Fruit fly (Drosophila melanogaster) whole organism, embryonic: ENCODE data around the gene CG9782.

Experiments used
- Abd-B ChIP-seq: fragments of 200-800 bp; sonication (Bioruptor generic); optimal IDR thresholded peaks from 2 replicates; lab custom pipeline; 2018; ENCODE audit warnings: missing biosample characterization, mild to moderate bottlenecking, missing genetic modification characterization, moderate library complexity
- Ada2b ChIP-seq: fragments of 200-800 bp; sonication (Bioruptor generic); IDR thresholded peaks from 2 replicates; pipeline ENCODE4 v1.3.6; 2022; ENCODE audit warnings: missing biosample characterization, missing genetic modification characterization
- B-H1 ChIP-seq: fragments of 200-800 bp; sonication (Bioruptor generic); IDR thresholded peaks from 3 replicates; pipeline ENCODE4 v1.3.6; 2022; ENCODE audit warnings: missing biosample characterization, missing genetic modification characterization
- CG11085 ChIP-seq: fragments of 200-800 bp; sonication (Bioruptor generic); IDR thresholded peaks from 2 replicates; pipeline ENCODE4 v1.3.6; 2022; ENCODE audit warnings: missing biosample characterization, missing genetic modification characterization
- CG12104 ChIP-seq: fragments of 200-800 bp; sonication (Bioruptor generic); optimal IDR thresholded peaks from 3 replicates; lab custom pipeline; 2016; ENCODE audit warnings: missing biosample characterization, missing genetic modification characterization
- CG13424 ChIP-seq: fragments of 200-800 bp; sonication (Bioruptor generic); optimal IDR thresholded peaks from 2 replicates; lab custom pipeline; 2019; ENCODE audit warnings: missing biosample characterization, mild to moderate bottlenecking, missing genetic modification characterization, moderate library complexity
- CG15011 ChIP-seq: fragments of 200-800 bp; sonication (Bioruptor generic); optimal IDR thresholded peaks from 3 replicates; lab custom pipeline; 2018; ENCODE audit warnings: missing biosample characterization, mild to moderate bottlenecking, missing genetic modification characterization
- CG15269 ChIP-seq: fragments of 200-800 bp; sonication (Bioruptor generic); optimal IDR thresholded peaks from 2 replicates; lab custom pipeline; 2018; ENCODE audit warnings: missing biosample characterization, mild to moderate bottlenecking, missing genetic modification characterization, moderate library complexity
- CG17361 ChIP-seq: fragments of 200-800 bp; sonication (Bioruptor generic); IDR thresholded peaks from 3 replicates; pipeline ENCODE4 v1.3.6; 2022; ENCODE audit warnings: missing biosample characterization, missing genetic modification characterization
- CG17385 ChIP-seq: fragments of 200-800 bp; sonication (Bioruptor generic); optimal IDR thresholded peaks from 3 replicates; lab custom pipeline; 2018; ENCODE audit warnings: missing biosample characterization, mild to moderate bottlenecking, missing genetic modification characterization
- CG18262 ChIP-seq: fragments of 200-800 bp; optimal IDR thresholded peaks from 3 replicates; lab custom pipeline; 2019; ENCODE audit warnings: missing biosample characterization, mild to moderate bottlenecking, missing genetic modification characterization, moderate library complexity
- CG30403 ChIP-seq: fragments of 200-800 bp; sonication (Bioruptor generic); optimal IDR thresholded peaks from 3 replicates; lab custom pipeline; 2016; ENCODE audit warnings: missing biosample characterization, missing genetic modification characterization
- CG31441 ChIP-seq: fragments of 200-800 bp; sonication (Bioruptor generic); IDR thresholded peaks from 2 replicates; pipeline ENCODE4 v1.3.6; 2022; ENCODE audit warnings: missing biosample characterization, missing genetic modification characterization
- CG4424 ChIP-seq: fragments of 200-800 bp; sonication (Bioruptor generic); optimal IDR thresholded peaks from 3 replicates; lab custom pipeline; 2016; ENCODE audit warnings: missing biosample characterization, missing genetic modification characterization
- CG5180 ChIP-seq: fragments of 200-800 bp; sonication (Bioruptor generic); optimal IDR thresholded peaks from 3 replicates; lab custom pipeline; 2017; ENCODE audit warnings: missing biosample characterization, missing genetic modification characterization, mild to moderate bottlenecking, moderate library complexity, missing genetic modification reagents
- CG6689 ChIP-seq: fragments of 200-800 bp; sonication (Bioruptor generic); IDR thresholded peaks from 2 replicates; pipeline ENCODE4 v1.3.6; 2022; ENCODE audit warnings: missing biosample characterization, missing genetic modification characterization
- CG6854 ChIP-seq: fragments of 200-800 bp; sonication (Bioruptor generic); optimal IDR thresholded peaks from 3 replicates; lab custom pipeline; 2017; ENCODE audit warnings: missing biosample characterization, mild to moderate bottlenecking, missing genetic modification characterization
- CG7556 ChIP-seq: fragments of 200-800 bp; sonication (Bioruptor generic); optimal IDR thresholded peaks from 2 replicates; lab custom pipeline; 2017; ENCODE audit warnings: missing biosample characterization, mild to moderate bottlenecking, missing genetic modification characterization
- CG9437 ChIP-seq: fragments of 200-800 bp; sonication (Bioruptor generic); optimal IDR thresholded peaks from 2 replicates; lab custom pipeline; 2018; ENCODE audit warnings: missing biosample characterization, mild to moderate bottlenecking, missing genetic modification characterization
- CG9727 ChIP-seq: fragments of 200-800 bp; sonication (Bioruptor generic); optimal IDR thresholded peaks from 3 replicates; lab custom pipeline; 2017; ENCODE audit warnings: missing biosample characterization, mild to moderate bottlenecking, missing genetic modification characterization
- Dek ChIP-seq: fragments of 200-800 bp; sonication (Bioruptor generic); optimal IDR thresholded peaks from 3 replicates; lab custom pipeline; 2019; ENCODE audit warnings: missing biosample characterization, mild to moderate bottlenecking, missing genetic modification characterization, moderate library complexity
- Fer1 ChIP-seq: fragments of 200-800 bp; sonication (Bioruptor generic); optimal IDR thresholded peaks from 2 replicates; lab custom pipeline; 2017; ENCODE audit warnings: missing biosample characterization, mild to moderate bottlenecking, missing genetic modification characterization
- Hey ChIP-seq: fragments of 200-800 bp; sonication (Bioruptor generic); optimal IDR thresholded peaks from 3 replicates; lab custom pipeline; 2018; ENCODE audit warnings: missing biosample characterization, mild to moderate bottlenecking, missing genetic modification characterization
- Hr78 ChIP-seq, 2 experiments: fragments of 200-800 bp in 1 of 2; fragments of >200 bp in 1 of 2; sonication (Bioruptor generic) in 1 of 2; optimal IDR thresholded peaks; 2 replicates each; lab custom pipeline; 2017 to 2019; ENCODE audit warnings: missing biosample characterization in 2 of 2, missing genetic modification characterization in 2 of 2, mild to moderate bottlenecking in 1 of 2, moderate library complexity in 1 of 2
- Med ChIP-seq: fragments of 200-800 bp; sonication (Bioruptor generic); peaks from one replicate; lab custom pipeline; 2016; ENCODE audit warnings: missing biosample characterization, missing genetic modification characterization, mild to moderate bottlenecking, inconsistent platforms, moderate library complexity
- Meics ChIP-seq: fragments of 200-800 bp; sonication (Bioruptor generic); optimal IDR thresholded peaks from 2 replicates; lab custom pipeline; 2017; ENCODE audit warnings: missing biosample characterization, mild to moderate bottlenecking, missing genetic modification characterization
- Nf-YC ChIP-seq: fragments of 200-800 bp; optimal IDR thresholded peaks from 3 replicates; lab custom pipeline; 2019; ENCODE audit warnings: missing biosample characterization, mild to moderate bottlenecking, missing genetic modification characterization, moderate library complexity
- NfI ChIP-seq: fragments of 200-800 bp; sonication (Bioruptor generic); optimal IDR thresholded peaks from 3 replicates; lab custom pipeline; 2018; ENCODE audit warnings: missing biosample characterization, mild to moderate bottlenecking, missing genetic modification characterization, moderate library complexity
- Ravus ChIP-seq: fragments of 200-800 bp; sonication (Bioruptor generic); IDR thresholded peaks from 2 replicates; pipeline ENCODE4 v1.3.6; 2022; ENCODE audit warnings: missing biosample characterization, missing genetic modification characterization
- Rfx ChIP-seq: fragments of 200-800 bp; sonication (Bioruptor generic); IDR thresholded peaks from 2 replicates; pipeline ENCODE4 v1.3.6; 2022; ENCODE audit warnings: missing biosample characterization, missing genetic modification characterization
- Ssrp ChIP-seq: fragments of 200-800 bp; sonication (Bioruptor generic); optimal IDR thresholded peaks from 2 replicates; lab custom pipeline; 2018; ENCODE audit warnings: missing biosample characterization, mild to moderate bottlenecking, missing genetic modification characterization, moderate library complexity
- Tbp ChIP-seq: fragments of >200 bp; optimal IDR thresholded peaks from 2 replicates; lab custom pipeline; 2018; ENCODE audit warnings: missing biosample characterization, missing genetic modification characterization
- Vsx1 ChIP-seq: fragments of 200-800 bp; sonication (Bioruptor generic); optimal IDR thresholded peaks from 2 replicates; lab custom pipeline; 2017; ENCODE audit warnings: missing biosample characterization, mild to moderate bottlenecking, missing genetic modification characterization, missing genetic modification reagents
- Xrp1 ChIP-seq: fragments of 200-800 bp; sonication (Bioruptor generic); IDR thresholded peaks from 2 replicates; pipeline ENCODE4 v1.3.6; 2022; ENCODE audit warnings: missing biosample characterization, missing genetic modification characterization
- eve ChIP-seq, 2 experiments: fragments of >200 bp; optimal IDR thresholded peaks; 2 replicates each; lab custom pipeline; 2017; ENCODE audit warnings: missing biosample characterization in 2 of 2, missing genetic modification characterization in 2 of 2
- grau ChIP-seq: fragments of 200-800 bp; optimal IDR thresholded peaks from 3 replicates; lab custom pipeline; 2019; ENCODE audit warnings: missing biosample characterization, mild to moderate bottlenecking, missing genetic modification characterization, moderate library complexity
- insv ChIP-seq, 2 experiments: fragments of 200-800 bp; sonication (Bioruptor generic); optimal IDR thresholded peaks; 3 replicates each; lab custom pipeline; 2016 to 2018; ENCODE audit warnings: missing biosample characterization in 2 of 2, missing genetic modification characterization in 2 of 2
- knrl ChIP-seq: fragments of 200-800 bp; sonication (Bioruptor generic); IDR thresholded peaks from 3 replicates; pipeline ENCODE4 v1.3.6; 2022; ENCODE audit warnings: missing biosample characterization, missing genetic modification characterization; ENCODE audit not compliant: partially characterized antibody
- nau ChIP-seq: fragments of 200-800 bp; sonication (Bioruptor generic); optimal IDR thresholded peaks from 3 replicates; lab custom pipeline; 2017; ENCODE audit warnings: missing biosample characterization, mild to moderate bottlenecking, missing genetic modification characterization, missing genetic modification reagents
- org-1 ChIP-seq: fragments of 200-800 bp; sonication (Bioruptor generic); optimal IDR thresholded peaks from 2 replicates; lab custom pipeline; 2017; ENCODE audit warnings: missing biosample characterization, missing genetic modification characterization
- repo ChIP-seq: fragments of 200-800 bp; sonication (Bioruptor generic); optimal IDR thresholded peaks from 2 replicates; lab custom pipeline; 2016; ENCODE audit warnings: missing biosample characterization, missing genetic modification characterization
- row ChIP-seq: fragments of 200-800 bp; sonication (Bioruptor generic); IDR thresholded peaks from 3 replicates; pipeline ENCODE4 v1.3.6; 2022; ENCODE audit warnings: missing biosample characterization, missing genetic modification characterization
- ssp ChIP-seq: fragments of 200-800 bp; sonication (Bioruptor generic); IDR thresholded peaks from 2 replicates; pipeline ENCODE4 v1.3.6; 2022; ENCODE audit warnings: missing biosample characterization, missing genetic modification characterization
- tap ChIP-seq: fragments of 200-800 bp; optimal IDR thresholded peaks from 3 replicates; lab custom pipeline; 2019; ENCODE audit warnings: missing biosample characterization, mild to moderate bottlenecking, missing genetic modification characterization, moderate library complexity
- tin ChIP-seq: fragments of 200-800 bp; sonication (Bioruptor generic); optimal IDR thresholded peaks from 3 replicates; lab custom pipeline; 2016; ENCODE audit warnings: missing biosample characterization, missing genetic modification characterization
- tio ChIP-seq: fragments of 200-800 bp; sonication (Bioruptor generic); optimal IDR thresholded peaks from 2 replicates; lab custom pipeline; 2017; ENCODE audit warnings: missing biosample characterization, missing genetic modification characterization, inconsistent platforms
- trh ChIP-seq: fragments of 200-800 bp; sonication (Bioruptor generic); optimal IDR thresholded peaks from 2 replicates; lab custom pipeline; 2016; ENCODE audit warnings: missing biosample characterization, missing genetic modification characterization
- unpg ChIP-seq: fragments of 200-800 bp; sonication (Bioruptor generic); optimal IDR thresholded peaks from 3 replicates; lab custom pipeline; 2018; ENCODE audit warnings: missing biosample characterization, mild to moderate bottlenecking, missing genetic modification characterization, moderate library complexity
- vnd ChIP-seq: fragments of 200-800 bp; sonication (Bioruptor generic); IDR thresholded peaks from 3 replicates; pipeline ENCODE4 v1.3.6; 2022; ENCODE audit warnings: missing biosample characterization, missing genetic modification characterization; ENCODE audit not compliant: partially characterized antibody
- vvl ChIP-seq: fragments of 200-800 bp; sonication (Bioruptor generic); IDR thresholded peaks from 2 replicates; pipeline ENCODE4 v1.3.6; 2022; ENCODE audit warnings: missing biosample characterization, missing genetic modification characterization

The CG9782 gene

DNA sequence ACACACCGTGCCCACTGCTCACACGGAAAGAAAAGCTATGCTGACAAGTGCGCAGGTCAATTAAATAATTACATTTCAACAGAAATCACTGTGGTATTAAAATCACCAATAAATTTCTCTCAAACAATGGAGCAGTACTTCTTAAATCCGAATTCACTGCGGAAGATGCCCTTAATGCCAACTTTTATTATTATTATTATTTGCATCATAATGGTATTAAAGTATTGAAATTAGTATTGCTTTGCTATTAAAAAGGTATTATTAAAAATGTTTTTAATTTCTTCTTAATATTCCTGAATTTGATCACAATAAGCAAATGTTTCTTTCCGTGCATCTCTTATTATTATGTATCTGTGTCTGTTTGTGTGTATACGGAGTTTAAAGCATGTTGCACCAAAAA, 41.4 kb downstream of the CG9782 start (continued):
- TF ChIP-seq trh (GFP tag; lab: Kevin White, UChicago) (no peak), CG15011 (GFP tag; lab: Kevin White, UChicago) (peak; percentile 25), Fer1 (GFP tag; lab: Kevin White, UChicago) (peak; percentile 61), CG7556 (GFP tag; lab: Kevin White, UChicago) (peak; percentile 74), insv (GFP tag; optimal IDR thresholded peaks at IDR 0.05; lab: Kevin White, UChicago) (no peak), Tbp (no peak), eve (GFP tag; optimal IDR thresholded peaks at IDR 0.05; lab: Kevin White, UChicago) (peak in 1 of 2 experiments; percentile 71), Rfx (GFP tag; lab: Robert Waterston, UW) (no peak), CG4424 (GFP tag; lab: Kevin White, UChicago) (peak; percentile 37), Dek (tag; lab: Kevin White, UChicago) (peak; percentile 17), vnd (no peak), CG11085 (GFP tag; lab: Robert Waterston, UW) (no peak), Med (peak; percentile 47), CG5180 (GFP tag; lab: Kevin White, UChicago) (peak; percentile 12), Nf-YC (tag; lab: Kevin White, UChicago) (no peak), CG6854 (GFP tag; lab: Kevin White, UChicago) (peak; percentile 18), ssp (GFP tag; lab: Robert Waterston, UW) (0 out of 2 replicates have a peak, but pooled peaks have one; percentile 8), CG18262 (tag; lab: Kevin White, UChicago) (peak; percentile 45), CG6689 (GFP tag; lab: Robert Waterston, UW) (peak; percentile 34; the same call in 1 of the 2 replicates), tap (tag; lab: Kevin White, UChicago) (peak; percentile 4), vvl (0 out of 2 replicates have a peak, but pooled peaks have one; percentile 18), nau (GFP tag; lab: Kevin White, UChicago) (peak; percentile 39), tin (GFP tag; lab: Kevin White, UChicago) (peak; percentile 9), Hey (tag; lab: Kevin White, UChicago) (no peak), CG12104 (GFP tag; lab: Kevin White, UChicago) (no peak), org-1 (GFP tag; lab: Kevin White, UChicago) (peak; percentile 19), Abd-B (GFP tag; lab: Kevin White, UChicago) (peak; percentile 35), Meics (GFP tag; lab: Kevin White, UChicago) (peak; percentile 70), B-H1 (GFP tag; lab: Robert Waterston, UW) (no peak), Ada2b (GFP tag; lab: Robert Waterston, UW) (no peak), Vsx1 (GFP tag; lab: Kevin White, UChicago) (peak; percentile 14), Hr78 (GFP tag; optimal IDR thresholded peaks at IDR 0.05; lab: Kevin White, UChicago) (no peak), CG9727 (GFP tag; lab: Kevin White, UChicago) (peak; percentile 57), CG17385 (peak; percentile 40), row (GFP tag; lab: Robert Waterston, UW) (peak; percentile 54; the same call in 2 of the 3 replicates), CG31441 (GFP tag; lab: Robert Waterston, UW) (peak; percentile 64), grau (tag; lab: Kevin White, UChicago) (peak; percentile 61), unpg (GFP tag; lab: Kevin White, UChicago) (peak; percentile 41), NfI (peak; percentile 36), CG15269 (tag; lab: Kevin White, UChicago) (peak; percentile 57), CG13424 (tag; lab: Kevin White, UChicago) (peak; percentile 61), tio (peak; percentile 53), Ssrp (tag; lab: Kevin White, UChicago) (peak; percentile 38), Xrp1 (GFP tag; lab: Robert Waterston, UW) (peak; percentile 7; the same call in 1 of the 2 replicates), knrl (GFP tag; lab: Robert Waterston, UW) (no peak), CG9437 (GFP tag; lab: Kevin White, UChicago) (peak; percentile 28), CG17361 (GFP tag; lab: Robert Waterston, UW) (peak; percentile 63; the same call in 2 of the 3 replicates), CG30403 (GFP tag; lab: Kevin White, UChicago) (peak; percentile 53), repo (GFP tag; lab: Kevin White, UChicago) (no peak), Ravus (GFP tag; lab: Robert Waterston, UW) (no peak)
